Fruit fly (Drosophila melanogaster): Measurements from ENCODE around the gene CG6996.
A peak's percentile ranks its signal among the peaks of the same experiment; 100 is the strongest.

The CG6996 gene

dm6 chr3L:20206950-20207584 is at the start of gene CG6996:
TSS of gene CG6996 (plus strand) at chr3L:20207534.
- TF ChIP-seq Dll (optimal IDR thresholded peaks at IDR 0.05) (no peak), pan (optimal IDR thresholded peaks at IDR 0.05) (no peak), CG8478 (optimal IDR thresholded peaks at IDR 0.05) (no peak), EcR (GFP tag; optimal IDR thresholded peaks at IDR 0.05) (no peak), usp (GFP tag; optimal IDR thresholded peaks at IDR 0.05) (no peak), psq (optimal IDR thresholded peaks at IDR 0.05) (no peak)

dm6 chr3L:20168152-20168551 is 39.2 kb upstream of the CG6996 start:
- TF ChIP-seq Dll (optimal IDR thresholded peaks at IDR 0.05): no peak
- no peak for TF ChIP-seq psq (optimal IDR thresholded peaks at IDR 0.05)
- TF ChIP-seq EcR (GFP tag; optimal IDR thresholded peaks at IDR 0.05): no peak
- TF ChIP-seq CG8478 (optimal IDR thresholded peaks at IDR 0.05): no peak
- TF ChIP-seq pan (optimal IDR thresholded peaks at IDR 0.05): no peak

dm6 chr3L:20177697-20178096 is 29.6 kb upstream of the CG6996 start:
- TF ChIP-seq CG8478 (optimal IDR thresholded peaks at IDR 0.05) (no peak), EcR (GFP tag; optimal IDR thresholded peaks at IDR 0.05) (no peak), usp (GFP tag; optimal IDR thresholded peaks at IDR 0.05) (no peak), Dll (optimal IDR thresholded peaks at IDR 0.05) (no peak), pan (optimal IDR thresholded peaks at IDR 0.05) (no peak), psq (optimal IDR thresholded peaks at IDR 0.05) (no peak)

dm6 chr3L:20178101-20178500 is 29.2 kb upstream of the CG6996 start:
- TF ChIP-seq usp (GFP tag; optimal IDR thresholded peaks at IDR 0.05): no peak
- TF ChIP-seq CG8478 (optimal IDR thresholded peaks at IDR 0.05): no peak
- no peak for TF ChIP-seq Dll (optimal IDR thresholded peaks at IDR 0.05)
- TF ChIP-seq psq (optimal IDR thresholded peaks at IDR 0.05): no peak

- TF ChIP-seq CG8478 (optimal IDR thresholded peaks at IDR 0.05): no peak
- no peak for TF ChIP-seq EcR (GFP tag; optimal IDR thresholded peaks at IDR 0.05)
- TF ChIP-seq Dll (optimal IDR thresholded peaks at IDR 0.05): no peak
- TF ChIP-seq usp (GFP tag; optimal IDR thresholded peaks at IDR 0.05): no peak
- TF ChIP-seq psq (optimal IDR thresholded peaks at IDR 0.05): no peak
- no peak for TF ChIP-seq pan (optimal IDR thresholded peaks at IDR 0.05)
Observed at dm6 chr3L:20182799-20183198, 24.5 kb upstream of the CG6996 start.

- TF ChIP-seq usp (GFP tag; optimal IDR thresholded peaks at IDR 0.05) (no peak), EcR (GFP tag; optimal IDR thresholded peaks at IDR 0.05) (no peak)
Observed at dm6 chr3L:20183345-20184088, 23.8 kb upstream of the CG6996 start.

- TF ChIP-seq CG8478 (optimal IDR thresholded peaks at IDR 0.05) (no peak), usp (GFP tag; optimal IDR thresholded peaks at IDR 0.05) (no peak), EcR (GFP tag; optimal IDR thresholded peaks at IDR 0.05) (no peak), pan (optimal IDR thresholded peaks at IDR 0.05) (no peak), psq (optimal IDR thresholded peaks at IDR 0.05) (no peak), Dll (optimal IDR thresholded peaks at IDR 0.05) (no peak)
Observed at dm6 chr3L:20185206-20185868, 22.0 kb upstream of the CG6996 start.

dm6 chr3L:20185886-20186285 is 21.4 kb upstream of the CG6996 start:
- TF ChIP-seq usp (GFP tag; optimal IDR thresholded peaks at IDR 0.05) (no peak), CG8478 (optimal IDR thresholded peaks at IDR 0.05) (no peak), EcR (GFP tag; optimal IDR thresholded peaks at IDR 0.05) (no peak), Dll (optimal IDR thresholded peaks at IDR 0.05) (no peak), psq (optimal IDR thresholded peaks at IDR 0.05) (no peak), pan (optimal IDR thresholded peaks at IDR 0.05) (no peak)

dm6 chr3L:20186294-20187020 is 20.9 kb upstream of the CG6996 start:
- TF ChIP-seq EcR (GFP tag; optimal IDR thresholded peaks at IDR 0.05): peak in 1 of 2 experiments; percentile 24
- TF ChIP-seq usp (GFP tag; optimal IDR thresholded peaks at IDR 0.05): no peak

dm6 chr3L:20187885-20188570 is 19.3 kb upstream of the CG6996 start, which contains the start of gene Ssk:
TSS of gene Ssk (plus strand) at chr3L:20188522.
- TF ChIP-seq Dll (optimal IDR thresholded peaks at IDR 0.05) (no peak), EcR (GFP tag; optimal IDR thresholded peaks at IDR 0.05) (no peak), CG8478 (optimal IDR thresholded peaks at IDR 0.05) (no peak), usp (GFP tag; optimal IDR thresholded peaks at IDR 0.05) (no peak), pan (optimal IDR thresholded peaks at IDR 0.05) (no peak), psq (optimal IDR thresholded peaks at IDR 0.05) (no peak)

- TF ChIP-seq EcR (GFP tag; optimal IDR thresholded peaks at IDR 0.05) (no peak), pan (optimal IDR thresholded peaks at IDR 0.05) (no peak)
Observed at dm6 chr3L:20191848-20192247, 15.5 kb upstream of the CG6996 start.
